Fruit fly (Drosophila melanogaster) whole organism, embryonic: ENCODE results near the gene Tsen34.

ENCODE experiments used
- ATbp ChIP-seq: fragments of 200-800 bp; sonication (Bioruptor generic); optimal IDR thresholded peaks from 2 replicates; lab custom pipeline; 2017; ENCODE audit warnings: missing biosample characterization, mild to moderate bottlenecking, missing genetic modification characterization, missing genetic modification reagents
- B-H2 ChIP-seq: fragments of 200-800 bp; sonication (Bioruptor generic); optimal IDR thresholded peaks from 2 replicates; lab custom pipeline; 2018; ENCODE audit warnings: missing biosample characterization, mild to moderate bottlenecking, missing genetic modification characterization
- Bgb ChIP-seq: fragments of 200-800 bp; sonication (Bioruptor generic); IDR thresholded peaks from 2 replicates; pipeline ENCODE4 v1.3.6; 2022; ENCODE audit warnings: missing biosample characterization, missing genetic modification characterization; ENCODE audit not compliant: partially characterized antibody
- Blimp-1 ChIP-seq: fragments of 200-800 bp; sonication (Bioruptor generic); optimal IDR thresholded peaks from 3 replicates; lab custom pipeline; 2018; ENCODE audit warnings: missing biosample characterization, missing genetic modification characterization, mild to moderate bottlenecking, moderate library complexity, missing genetic modification reagents
- CG12299 ChIP-seq: fragments of 200-800 bp; sonication (Bioruptor generic); optimal IDR thresholded peaks from 2 replicates; lab custom pipeline; 2018; ENCODE audit warnings: missing biosample characterization, mild to moderate bottlenecking, missing genetic modification characterization
- CG12391 ChIP-seq: fragments of 200-800 bp; sonication (Bioruptor generic); optimal IDR thresholded peaks from 3 replicates; lab custom pipeline; 2018; ENCODE audit warnings: missing biosample characterization, mild to moderate bottlenecking, missing genetic modification characterization, moderate library complexity
- CG13624 ChIP-seq: fragments of 200-800 bp; sonication (Bioruptor generic); optimal IDR thresholded peaks from 2 replicates; lab custom pipeline; 2016; ENCODE audit warnings: missing biosample characterization, missing genetic modification characterization
- CG13775 ChIP-seq: fragments of 200-800 bp; sonication (Bioruptor generic); optimal IDR thresholded peaks from 3 replicates; lab custom pipeline; 2017; ENCODE audit warnings: missing biosample characterization, mild to moderate bottlenecking, missing genetic modification characterization
- CG1603 ChIP-seq: fragments of 200-800 bp; sonication (Bioruptor generic); optimal IDR thresholded peaks from 2 replicates; lab custom pipeline; 2019; ENCODE audit warnings: missing biosample characterization, mild to moderate bottlenecking, missing genetic modification characterization, moderate library complexity
- CG1647 ChIP-seq: fragments of 200-800 bp; sonication (Bioruptor generic); optimal IDR thresholded peaks from 3 replicates; lab custom pipeline; 2016; ENCODE audit warnings: missing biosample characterization, missing genetic modification characterization
- CG16779 ChIP-seq: fragments of 200-800 bp; sonication (Bioruptor generic); IDR thresholded peaks from 2 replicates; pipeline ENCODE4 v1.3.6; 2022; ENCODE audit warnings: missing biosample characterization, missing genetic modification characterization
- CG30431 ChIP-seq: fragments of 200-800 bp; sonication (Bioruptor generic); optimal IDR thresholded peaks from 2 replicates; lab custom pipeline; 2017; ENCODE audit warnings: missing biosample characterization, missing genetic modification characterization
- CG31365 ChIP-seq: fragments of 200-800 bp; sonication (Bioruptor generic); optimal IDR thresholded peaks from 2 replicates; lab custom pipeline; 2018; ENCODE audit warnings: missing biosample characterization, mild to moderate bottlenecking, missing genetic modification characterization
- CG33557 ChIP-seq: fragments of 200-800 bp; sonication (Bioruptor generic); optimal IDR thresholded peaks from 2 replicates; lab custom pipeline; 2019; ENCODE audit warnings: missing biosample characterization, mild to moderate bottlenecking, missing genetic modification characterization, moderate library complexity
- CG34224 ChIP-seq: fragments of 200-800 bp; sonication (Bioruptor generic); IDR thresholded peaks from 3 replicates; pipeline ENCODE4 v1.3.6; 2022; ENCODE audit warnings: missing biosample characterization, missing genetic modification characterization; ENCODE audit not compliant: partially characterized antibody
- CG3838 ChIP-seq: fragments of 200-800 bp; sonication (Bioruptor generic); optimal IDR thresholded peaks from 3 replicates; lab custom pipeline; 2016; ENCODE audit warnings: missing biosample characterization, missing genetic modification characterization
- CG4707 ChIP-seq: fragments of 200-800 bp; sonication (Bioruptor generic); optimal IDR thresholded peaks from 2 replicates; lab custom pipeline; 2018; ENCODE audit warnings: missing biosample characterization, mild to moderate bottlenecking, missing genetic modification characterization, moderate library complexity
- CG4730 ChIP-seq: fragments of 200-800 bp; sonication (Bioruptor generic); IDR thresholded peaks from 2 replicates; pipeline ENCODE4 v1.3.6; 2022; ENCODE audit warnings: missing biosample characterization, missing genetic modification characterization
- CG6854 ChIP-seq: fragments of 200-800 bp; sonication (Bioruptor generic); optimal IDR thresholded peaks from 3 replicates; lab custom pipeline; 2017; ENCODE audit warnings: missing biosample characterization, mild to moderate bottlenecking, missing genetic modification characterization
- CG7839 ChIP-seq: fragments of 200-800 bp; sonication (Bioruptor generic); optimal IDR thresholded peaks from 3 replicates; lab custom pipeline; 2018; ENCODE audit warnings: missing biosample characterization, mild to moderate bottlenecking, missing genetic modification characterization, moderate library complexity
- CG7928 ChIP-seq: fragments of 200-800 bp; sonication (Bioruptor generic); optimal IDR thresholded peaks from 2 replicates; lab custom pipeline; 2017; ENCODE audit warnings: missing biosample characterization, mild to moderate bottlenecking, missing genetic modification characterization
- CG9437 ChIP-seq: fragments of 200-800 bp; sonication (Bioruptor generic); optimal IDR thresholded peaks from 2 replicates; lab custom pipeline; 2018; ENCODE audit warnings: missing biosample characterization, mild to moderate bottlenecking, missing genetic modification characterization
- CG9876 ChIP-seq: fragments of 200-800 bp; sonication (Bioruptor generic); optimal IDR thresholded peaks from 2 replicates; lab custom pipeline; 2016; ENCODE audit warnings: missing biosample characterization, missing genetic modification characterization
- D19A ChIP-seq: fragments of 200-800 bp; optimal IDR thresholded peaks from 3 replicates; lab custom pipeline; 2019; ENCODE audit warnings: missing biosample characterization, mild to moderate bottlenecking, missing genetic modification characterization, moderate library complexity
- Dip2 ChIP-seq: fragments of 200-800 bp; sonication (Bioruptor generic); IDR thresholded peaks from 2 replicates; pipeline ENCODE4 v1.3.6; 2022; ENCODE audit warnings: missing biosample characterization, missing genetic modification characterization
- Dip3 ChIP-seq: fragments of 200-800 bp; sonication (Bioruptor generic); optimal IDR thresholded peaks from 3 replicates; lab custom pipeline; 2016; ENCODE audit warnings: missing biosample characterization, missing genetic modification characterization
- Elba2 ChIP-seq: fragments of 200-800 bp; sonication (Bioruptor generic); optimal IDR thresholded peaks from 3 replicates; lab custom pipeline; 2016; ENCODE audit warnings: missing biosample characterization, missing genetic modification characterization
- Fer3 ChIP-seq: fragments of 200-800 bp; sonication (Bioruptor generic); optimal IDR thresholded peaks from 2 replicates; lab custom pipeline; 2018; ENCODE audit warnings: missing biosample characterization, mild to moderate bottlenecking, missing genetic modification characterization, moderate library complexity
- Kr ChIP-seq: fragments of 200-800 bp; sonication (Bioruptor generic); optimal IDR thresholded peaks from 2 replicates; lab custom pipeline; 2017; ENCODE audit warnings: missing biosample characterization, mild to moderate bottlenecking, missing genetic modification characterization
- Lpt ChIP-seq: fragments of >200 bp; optimal IDR thresholded peaks from 2 replicates; lab custom pipeline; 2018; ENCODE audit warnings: missing biosample characterization, missing genetic modification characterization
- Myb ChIP-seq: fragments of 200-800 bp; sonication (Bioruptor generic); optimal IDR thresholded peaks from 2 replicates; lab custom pipeline; 2016; ENCODE audit warnings: missing biosample characterization, missing genetic modification characterization
- Oaz ChIP-seq: fragments of 200-800 bp; sonication (Bioruptor generic); IDR thresholded peaks from 2 replicates; pipeline ENCODE4 v1.3.6; 2022; ENCODE audit warnings: missing biosample characterization, missing genetic modification characterization
- Ssrp ChIP-seq: fragments of 200-800 bp; sonication (Bioruptor generic); optimal IDR thresholded peaks from 2 replicates; lab custom pipeline; 2018; ENCODE audit warnings: missing biosample characterization, mild to moderate bottlenecking, missing genetic modification characterization, moderate library complexity
- Trl ChIP-seq, 3 experiments: fragments of >200 bp in 2 of 3; fragments of 200-800 bp in 1 of 3; sonication (Bioruptor generic) in 1 of 3; optimal IDR thresholded peaks; 2 replicates in 1 of 3; 3 replicates in 2 of 3; lab custom pipeline; 2016 to 2017; ENCODE audit warnings: missing biosample characterization in 1 of 3, missing genetic modification characterization in 1 of 3
- ato ChIP-seq: fragments of 200-800 bp; sonication (Bioruptor generic); IDR thresholded peaks from 2 replicates; pipeline ENCODE4 v1.3.6; 2022; ENCODE audit warnings: missing biosample characterization, missing genetic modification characterization; ENCODE audit not compliant: partially characterized antibody
- bab2 ChIP-seq: fragments of 200-800 bp; sonication (Bioruptor generic); optimal IDR thresholded peaks from 2 replicates; lab custom pipeline; 2016; ENCODE audit warnings: missing biosample characterization, missing genetic modification characterization
- bsh ChIP-seq, 2 experiments: fragments of 200-800 bp; sonication (Bioruptor generic); optimal IDR thresholded peaks; 2 replicates each; lab custom pipeline; 2017 to 2018; ENCODE audit warnings: mild to moderate bottlenecking in 2 of 2, missing biosample characterization in 2 of 2, missing genetic modification characterization in 2 of 2, moderate library complexity in 1 of 2
- ci ChIP-seq: fragments of 200-800 bp; sonication (Bioruptor generic); IDR thresholded peaks from 3 replicates; pipeline ENCODE4 v1.3.6; 2022; ENCODE audit warnings: missing biosample characterization, missing genetic modification characterization
- insv ChIP-seq, 2 experiments: fragments of 200-800 bp; sonication (Bioruptor generic); optimal IDR thresholded peaks; 3 replicates each; lab custom pipeline; 2016 to 2018; ENCODE audit warnings: missing biosample characterization in 2 of 2, missing genetic modification characterization in 2 of 2
- kay ChIP-seq: fragments of 200-800 bp; sonication (Bioruptor generic); optimal IDR thresholded peaks from 2 replicates; lab custom pipeline; 2016; ENCODE audit warnings: missing biosample characterization, missing genetic modification characterization
- kni ChIP-seq: fragments of 200-800 bp; sonication (Bioruptor generic); optimal IDR thresholded peaks from 3 replicates; lab custom pipeline; 2017; ENCODE audit warnings: mild to moderate bottlenecking, missing biosample characterization, missing genetic modification reagents, missing genetic modification characterization
- mam ChIP-seq: fragments of 200-800 bp; sonication (Bioruptor generic); optimal IDR thresholded peaks from 3 replicates; lab custom pipeline; 2016; ENCODE audit warnings: missing biosample characterization, missing genetic modification characterization
- nmo ChIP-seq: fragments of 200-800 bp; sonication (Bioruptor generic); optimal IDR thresholded peaks from 2 replicates; lab custom pipeline; 2018; ENCODE audit warnings: missing biosample characterization, mild to moderate bottlenecking, missing genetic modification characterization, moderate library complexity
- onecut ChIP-seq: fragments of 200-800 bp; sonication (Bioruptor generic); IDR thresholded peaks from 2 replicates; pipeline ENCODE4 v1.3.6; 2022; ENCODE audit warnings: missing biosample characterization, missing genetic modification characterization
- pb ChIP-seq: fragments of 200-800 bp; sonication (Bioruptor generic); optimal IDR thresholded peaks from 3 replicates; lab custom pipeline; 2016; ENCODE audit warnings: missing biosample characterization, missing genetic modification characterization
- so ChIP-seq: fragments of 200-800 bp; sonication (Bioruptor generic); IDR thresholded peaks from 3 replicates; pipeline ENCODE4 v1.3.6; 2022; ENCODE audit warnings: missing biosample characterization, missing genetic modification characterization
- sr ChIP-seq: fragments of 200-800 bp; sonication (Bioruptor generic); IDR thresholded peaks from 3 replicates; pipeline ENCODE4 v1.3.6; 2022; ENCODE audit warnings: missing biosample characterization, missing genetic modification characterization
- tup ChIP-seq: fragments of 200-800 bp; sonication (Bioruptor generic); optimal IDR thresholded peaks from 2 replicates; lab custom pipeline; 2016; ENCODE audit warnings: missing biosample characterization, mild to moderate bottlenecking, missing genetic modification characterization, moderate library complexity
- tx ChIP-seq: fragments of 200-800 bp; sonication (Bioruptor generic); optimal IDR thresholded peaks from 2 replicates; lab custom pipeline; 2016; ENCODE audit warnings: missing biosample characterization, missing genetic modification characterization
- zf30C ChIP-seq: fragments of 200-800 bp; sonication (Bioruptor generic); optimal IDR thresholded peaks from 3 replicates; lab custom pipeline; 2018; ENCODE audit warnings: missing biosample characterization, mild to moderate bottlenecking, missing genetic modification characterization
- zfh1 ChIP-seq: fragments of 200-800 bp; sonication (Bioruptor generic); IDR thresholded peaks from 3 replicates; pipeline ENCODE4 v1.3.6; 2022; ENCODE audit warnings: missing biosample characterization, missing genetic modification characterization

Tsen34 gene

DNA sequence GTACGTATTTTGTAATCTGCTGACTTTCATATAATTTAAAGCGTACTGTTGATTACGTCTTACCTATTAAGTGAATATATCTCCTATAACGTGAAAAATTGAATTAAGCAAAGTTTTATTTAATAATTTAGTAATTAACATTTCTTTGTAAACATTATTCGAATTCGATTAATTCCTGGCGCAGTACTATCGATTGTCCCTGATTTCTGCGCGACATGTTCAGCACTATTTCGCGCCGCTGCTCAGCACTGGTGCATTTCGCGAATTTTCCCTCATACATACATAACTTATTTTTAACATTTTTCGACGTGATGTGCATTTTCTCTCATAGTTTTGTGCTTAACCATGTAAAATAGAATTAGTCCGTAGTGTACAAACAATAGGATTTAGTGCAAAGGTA lies 28.0 kb upstream of the Tsen34 start, which contains the start of gene Helz (continued):
- TF ChIP-seq B-H2, result peak; percentile 82
- no peak for TF ChIP-seq bsh (GFP tag; optimal IDR thresholded peaks at IDR 0.05; lab: Kevin White, UChicago)
- TF ChIP-seq CG7839 (tag; lab: Kevin White, UChicago), result no peak
- TF ChIP-seq CG16779 (GFP tag; lab: Robert Waterston, UW), result no peak
- no peak for TF ChIP-seq sr (GFP tag; lab: Robert Waterston, UW)
- no peak for TF ChIP-seq Kr (GFP tag; lab: Kevin White, UChicago)
- no peak for TF ChIP-seq Oaz (GFP tag; lab: Robert Waterston, UW)
- no peak for TF ChIP-seq Lpt
- no peak for TF ChIP-seq nmo (GFP tag; lab: Kevin White, UChicago)
- TF ChIP-seq CG4730 (GFP tag; lab: Robert Waterston, UW), result no peak
- TF ChIP-seq kay (GFP tag; lab: Kevin White, UChicago), result no peak
- no peak for TF ChIP-seq ato
- TF ChIP-seq Bgb (GFP tag; lab: Robert Waterston, UW), result peak; percentile 35
- peak; percentile 29 for TF ChIP-seq mam (GFP tag; lab: Kevin White, UChicago)
- TF ChIP-seq CG13775 (GFP tag; lab: Kevin White, UChicago), result no peak
- no peak for TF ChIP-seq kni (GFP tag; lab: Kevin White, UChicago)
- no peak for TF ChIP-seq CG12299 (tag; lab: Kevin White, UChicago)
- TF ChIP-seq CG3838 (GFP tag; lab: Kevin White, UChicago), result no peak
- no peak for TF ChIP-seq CG31365
- TF ChIP-seq CG4707, result no peak
- TF ChIP-seq tx (GFP tag; lab: Kevin White, UChicago), result no peak
- TF ChIP-seq onecut, result no peak
- TF ChIP-seq CG30431, result no peak
- TF ChIP-seq CG6854 (GFP tag; lab: Kevin White, UChicago), result no peak
- TF ChIP-seq Elba2 (GFP tag; lab: Kevin White, UChicago), result no peak
- no peak for TF ChIP-seq D19A (tag; lab: Kevin White, UChicago)
- peak; percentile 63; the same call in 1 of the 3 replicates for TF ChIP-seq ci (GFP tag; lab: Robert Waterston, UW)
- no peak for TF ChIP-seq Myb (GFP tag; lab: Kevin White, UChicago)
- TF ChIP-seq CG13624 (GFP tag; lab: Kevin White, UChicago), result no peak
- TF ChIP-seq Trl (optimal IDR thresholded peaks at IDR 0.05; lab: Kevin White, UChicago), result no peak
- TF ChIP-seq Trl (GFP tag; optimal IDR thresholded peaks at IDR 0.05; lab: Kevin White, UChicago), result no peak
- no peak for TF ChIP-seq CG33557
- no peak for TF ChIP-seq Ssrp (tag; lab: Kevin White, UChicago)
- TF ChIP-seq pb (GFP tag; lab: Kevin White, UChicago), result no peak
- TF ChIP-seq ATbp (GFP tag; lab: Kevin White, UChicago), result no peak
- TF ChIP-seq Fer3 (tag; lab: Kevin White, UChicago), result no peak
- no peak for TF ChIP-seq Blimp-1 (GFP tag; lab: Kevin White, UChicago)
- TF ChIP-seq insv (GFP tag; optimal IDR thresholded peaks at IDR 0.05; lab: Kevin White, UChicago), result no peak
- no peak for TF ChIP-seq CG1647
- no peak for TF ChIP-seq CG7928
- no peak for TF ChIP-seq CG9437 (GFP tag; lab: Kevin White, UChicago)
- no peak for TF ChIP-seq Dip2 (GFP tag; lab: Robert Waterston, UW)
- TF ChIP-seq zf30C, result no peak
- no peak for TF ChIP-seq tup
- peak; percentile 17 for TF ChIP-seq Dip3 (GFP tag; lab: Kevin White, UChicago)
- TF ChIP-seq CG12391 (tag; lab: Kevin White, UChicago), result no peak
- peak; percentile 52 for TF ChIP-seq CG1603 (tag; lab: Kevin White, UChicago)
- no peak for TF ChIP-seq bab2
- TF ChIP-seq so (GFP tag; lab: Robert Waterston, UW), result no peak
- TF ChIP-seq zfh1 (GFP tag; lab: Robert Waterston, UW), result peak; percentile 51; the same call in 2 of the 3 replicates
- TF ChIP-seq CG34224 (GFP tag; lab: Robert Waterston, UW), result no peak
- TF ChIP-seq CG9876 (GFP tag; lab: Kevin White, UChicago), result no peak
